Fruit fly (Drosophila melanogaster): Measurements from ENCODE around the gene Pop2.

dm6 chr3L:11973690-11974089, 29.0 kb downstream of the Pop2 start, which contains the start of gene CG42397:
- TF ChIP-seq CG8478 (optimal IDR thresholded peaks at IDR 0.05) (no peak), CTCF (optimal IDR thresholded peaks at IDR 0.05) (no peak)
